Worm (Caenorhabditis elegans) whole organism, midembryonic: ENCODE measurements around the gene srh-172.

Experiments used
- T22C8.4 ChIP-seq: fragments of 200-800 bp; sonication (Bioruptor generic); IDR thresholded peaks from 2 replicates; pipeline ENCODE4 v1.3.6; 2022; ENCODE audit warnings: missing genetic modification characterization, missing compliant biosample characterization
- cog-1 ChIP-seq: sonication (generic microtip); optimal IDR thresholded peaks from 2 replicates; lab custom pipeline; 2016; ENCODE audit warnings: missing genetic modification characterization, missing compliant biosample characterization
- flt-1 ChIP-seq: fragments of 200-800 bp; sonication (Bioruptor generic); IDR thresholded peaks from 2 replicates; pipeline ENCODE4 v1.3.6; 2022; ENCODE audit warnings: missing genetic modification characterization, missing compliant biosample characterization
- klf-2 ChIP-seq: fragments of 200-800 bp; sonication (Bioruptor generic); conservative IDR thresholded peaks from 2 replicates; pipeline ENCODE4 v1.3.6; 2022; ENCODE audit warnings: missing genetic modification reagents, missing genetic modification characterization, missing compliant biosample characterization
- med-1 ChIP-seq: sonication (generic microtip); optimal IDR thresholded peaks from 2 replicates; lab custom pipeline; 2017; ENCODE audit warnings: missing genetic modification characterization, mild to moderate bottlenecking, missing compliant biosample characterization, antibody characterized with exemption, missing genetic modification reagents; ENCODE audit not compliant: insufficient read depth
- ref-1 ChIP-seq: fragments of 200-800 bp; sonication (Bioruptor generic); conservative IDR thresholded peaks from 2 replicates; pipeline ENCODE4 v1.3.6; 2022; ENCODE audit warnings: missing genetic modification reagents, missing genetic modification characterization, missing compliant biosample characterization
- tab-1 ChIP-seq: fragments of 200-800 bp; sonication (Bioruptor generic); IDR thresholded peaks from 2 replicates; pipeline ENCODE4 v1.3.6; 2022; ENCODE audit warnings: missing genetic modification characterization, missing compliant biosample characterization
- ztf-23 ChIP-seq: fragments of 200-800 bp; sonication (Bioruptor generic); IDR thresholded peaks from 2 replicates; pipeline ENCODE4 v1.3.6; 2022; ENCODE audit warnings: missing genetic modification reagents, missing genetic modification characterization, missing compliant biosample characterization
- ztf-29 ChIP-seq: fragments of 200-800 bp; sonication (Bioruptor generic); IDR thresholded peaks from 2 replicates; pipeline ENCODE4 v1.3.6; 2022; ENCODE audit warnings: missing genetic modification reagents, missing genetic modification characterization, missing compliant biosample characterization

The srh-172 gene

DNA sequence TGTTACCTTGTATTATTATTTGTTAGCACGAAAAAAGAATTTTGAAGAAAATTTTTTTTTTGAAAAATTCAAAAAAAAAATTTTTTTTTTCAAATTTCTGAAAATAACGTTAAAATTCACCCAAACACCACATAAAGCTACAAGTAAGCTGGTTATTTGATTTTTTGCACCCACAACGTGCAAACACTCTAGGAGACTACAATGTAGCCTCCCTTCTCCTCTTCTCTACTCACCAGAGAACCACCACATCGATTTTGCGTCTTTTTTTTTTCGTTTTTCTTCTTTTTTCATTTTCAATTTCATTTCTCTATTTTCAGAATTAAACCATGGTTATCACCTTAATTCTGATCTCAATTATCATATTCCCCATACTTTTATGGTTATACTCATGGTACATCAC, 3.7 kb upstream of the srh-172 start, which contains the start of gene abhd-3.1:
abhd-3.1 (plus strand) TSS at position 318 of the 400 bp plus-strand sequence.
- TF ChIP-seq ztf-23 (GFP tag; lab: Robert Waterston, UW) (no peak), flt-1 (GFP tag; lab: Robert Waterston, UW) (no peak), cog-1 (no peak), tab-1 (GFP tag; lab: Robert Waterston, UW) (no peak), med-1 (GFP tag; lab: Kevin White, UChicago) (no peak), T22C8.4 (GFP tag; lab: Robert Waterston, UW) (no peak), ztf-29 (no peak), klf-2 (GFP tag; lab: Robert Waterston, UW) (no peak), ref-1 (no peak)

DNA sequence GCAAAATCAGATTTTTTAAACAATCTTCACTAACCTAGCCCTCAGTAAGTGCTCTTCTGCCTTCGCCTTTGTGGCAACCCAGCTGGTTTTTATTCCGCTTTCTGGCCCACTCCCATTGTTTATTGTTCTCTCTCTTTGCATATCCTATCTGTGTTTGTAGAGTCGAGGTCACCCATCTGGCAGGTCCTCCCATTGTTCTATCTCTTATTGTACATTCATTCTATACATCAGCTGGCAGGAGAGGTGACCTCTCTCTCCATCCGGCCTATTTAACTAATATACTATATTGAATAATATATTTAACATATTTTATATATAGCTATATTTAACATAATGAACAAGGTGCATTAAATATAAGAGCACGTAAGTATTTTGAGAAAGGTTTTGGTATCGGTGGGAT, 3.1 kb downstream of the srh-172 start:
- no peak for TF ChIP-seq tab-1 (GFP tag; lab: Robert Waterston, UW)
- no peak for TF ChIP-seq T22C8.4 (GFP tag; lab: Robert Waterston, UW)
- TF ChIP-seq ref-1 = no peak
- no peak for TF ChIP-seq flt-1 (GFP tag; lab: Robert Waterston, UW)
- no peak for TF ChIP-seq cog-1
- TF ChIP-seq ztf-29 = no peak
- TF ChIP-seq klf-2 (GFP tag; lab: Robert Waterston, UW) = no peak
- no peak for TF ChIP-seq med-1 (GFP tag; lab: Kevin White, UChicago)
- TF ChIP-seq ztf-23 (GFP tag; lab: Robert Waterston, UW) = no peak

DNA sequence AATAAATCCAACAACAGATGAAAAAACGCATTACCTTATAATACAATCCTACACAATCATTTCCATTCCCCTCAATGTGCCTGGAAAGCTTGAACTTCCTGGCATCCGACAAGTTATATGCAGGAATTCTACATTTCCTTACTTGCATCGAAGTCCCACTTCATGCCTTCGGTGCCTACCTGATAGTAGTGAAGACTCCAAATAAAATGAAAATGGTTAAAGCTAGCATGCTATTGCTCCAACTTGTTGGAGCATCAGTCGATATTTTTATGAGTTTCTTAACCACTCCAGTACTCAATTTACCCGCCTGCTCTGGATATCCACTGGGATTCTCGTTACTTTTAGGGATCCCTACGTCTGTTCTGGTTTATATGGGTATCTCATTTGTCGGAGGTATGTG, 6.8 kb downstream of the srh-172 start, which contains the start of gene srh-171:
srh-171 (plus strand) TSS at position 75 of the 400 bp plus-strand sequence.
- TF ChIP-seq klf-2 (GFP tag; lab: Robert Waterston, UW) (no peak), tab-1 (GFP tag; lab: Robert Waterston, UW) (no peak), med-1 (GFP tag; lab: Kevin White, UChicago) (no peak), ztf-29 (no peak), ztf-23 (GFP tag; lab: Robert Waterston, UW) (no peak), T22C8.4 (GFP tag; lab: Robert Waterston, UW) (no peak), cog-1 (no peak), flt-1 (GFP tag; lab: Robert Waterston, UW) (no peak)

DNA sequence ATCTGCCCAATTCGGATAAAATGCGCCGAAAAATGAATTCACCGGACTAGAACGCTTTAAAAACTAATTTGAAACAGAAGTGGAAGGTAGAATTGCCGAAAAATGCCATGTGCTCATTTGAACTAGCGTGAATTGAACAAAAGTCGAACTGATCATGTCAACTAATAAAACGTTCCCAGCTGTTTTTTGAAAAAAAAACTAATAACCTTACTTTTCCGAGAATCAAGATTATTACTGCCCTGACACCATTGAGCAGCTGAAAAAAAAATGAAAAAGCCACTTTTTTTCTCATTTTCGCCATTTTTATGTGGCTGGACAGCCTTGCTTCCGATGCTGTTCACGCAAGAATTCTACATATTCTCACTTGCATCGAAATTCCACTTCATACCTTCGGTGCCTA, 14.1 kb downstream of the srh-172 start, which contains the start of gene srh-173:
srh-173 (plus strand) TSS at position 301 of the 400 bp plus-strand sequence.
- TF ChIP-seq ref-1 = no peak
- TF ChIP-seq T22C8.4 (GFP tag; lab: Robert Waterston, UW) = no peak
- no peak for TF ChIP-seq ztf-29
- TF ChIP-seq tab-1 (GFP tag; lab: Robert Waterston, UW) = no peak
- TF ChIP-seq cog-1 = no peak
- TF ChIP-seq klf-2 (GFP tag; lab: Robert Waterston, UW) = no peak
- no peak for TF ChIP-seq med-1 (GFP tag; lab: Kevin White, UChicago)
- TF ChIP-seq ztf-23 (GFP tag; lab: Robert Waterston, UW) = no peak
- no peak for TF ChIP-seq flt-1 (GFP tag; lab: Robert Waterston, UW)

DNA sequence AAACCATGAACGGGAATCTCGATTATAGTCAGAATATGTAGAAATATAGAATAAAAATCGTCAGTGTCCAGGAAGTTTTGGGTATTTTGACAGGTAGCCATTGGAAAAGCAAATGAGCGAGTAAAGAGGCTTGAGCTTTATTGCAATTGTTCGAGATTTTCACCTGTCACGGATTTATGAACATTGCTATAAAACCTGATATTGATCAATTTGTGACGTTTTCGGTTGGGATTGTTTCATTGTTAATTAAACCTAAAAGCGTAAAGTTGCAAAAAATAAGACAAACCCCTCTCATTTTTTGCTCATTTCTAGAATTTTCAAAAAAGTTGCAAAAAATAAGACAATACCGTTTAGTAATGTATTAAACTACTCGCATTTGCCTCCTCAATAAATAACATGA, 19.4 kb downstream of the srh-172 start, which contains the start of gene srh-183:
srh-183 (minus strand) TSS at position 101 of the 400 bp plus-strand sequence.
- no peak for TF ChIP-seq flt-1 (GFP tag; lab: Robert Waterston, UW)

DNA sequence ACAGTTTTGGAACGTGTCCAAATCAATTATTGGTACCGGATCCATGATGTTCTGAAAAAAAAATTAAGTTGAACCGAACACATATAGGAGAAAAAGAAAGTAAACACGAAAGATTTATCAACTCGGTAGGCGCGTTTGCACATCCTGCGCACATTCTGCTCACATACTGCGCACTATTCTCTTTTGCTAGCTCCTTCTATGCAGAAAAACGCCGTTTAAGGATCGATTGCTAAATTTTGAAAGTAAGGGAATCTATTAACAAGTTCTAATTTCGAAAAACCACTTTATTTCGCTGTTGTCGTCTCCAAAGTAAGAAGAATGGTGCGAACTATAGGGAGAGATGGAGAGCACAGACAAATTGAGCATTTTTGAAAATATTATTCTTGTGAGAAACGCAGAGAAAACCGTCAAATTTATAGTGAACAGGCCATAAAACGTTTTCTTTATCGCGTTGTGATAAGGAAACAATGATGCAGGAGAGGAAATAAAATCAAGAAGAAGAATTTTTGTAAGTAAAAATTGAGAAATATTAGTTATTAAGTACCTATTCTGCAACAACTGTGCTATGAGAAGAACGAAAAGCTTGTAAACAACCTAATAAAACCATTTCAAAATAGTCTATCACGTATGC, 23.1 kb downstream of the srh-172 start, which contains the start of gene Y60A3A.24:
Y60A3A.24 (minus strand) TSS at position 51 of the 631 bp plus-strand sequence.
- TF ChIP-seq klf-2 (GFP tag; lab: Robert Waterston, UW) (no peak), T22C8.4 (GFP tag; lab: Robert Waterston, UW) (no peak)

DNA sequence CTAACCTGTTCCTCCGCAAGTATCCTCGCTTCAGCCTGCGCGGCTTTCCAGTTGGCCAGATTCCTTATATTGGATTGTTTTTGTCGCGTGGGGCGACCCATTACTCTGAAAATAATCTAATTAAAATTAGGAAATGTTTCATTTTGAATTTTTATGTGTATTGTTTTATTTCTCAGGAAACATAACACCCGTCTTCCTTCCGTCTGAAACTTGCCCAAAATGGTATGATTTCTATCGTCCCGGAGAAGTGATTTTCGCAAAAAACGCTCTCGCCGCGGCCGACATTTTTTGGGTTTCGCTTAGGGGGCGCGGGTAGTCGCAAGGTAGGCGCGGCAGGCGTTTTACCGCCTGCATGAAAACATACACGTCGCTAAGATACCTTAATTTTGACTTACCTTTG, 27.4 kb downstream of the srh-172 start, which contains the start of gene clec-260:
clec-260 (minus strand) TSS at position 101 of the 400 bp plus-strand sequence.
- TF ChIP-seq ref-1 (no peak), tab-1 (GFP tag; lab: Robert Waterston, UW) (no peak), cog-1 (no peak), klf-2 (GFP tag; lab: Robert Waterston, UW) (no peak), flt-1 (GFP tag; lab: Robert Waterston, UW) (no peak), ztf-23 (GFP tag; lab: Robert Waterston, UW) (no peak), ztf-29 (no peak), T22C8.4 (GFP tag; lab: Robert Waterston, UW) (no peak), med-1 (GFP tag; lab: Kevin White, UChicago) (no peak)

DNA sequence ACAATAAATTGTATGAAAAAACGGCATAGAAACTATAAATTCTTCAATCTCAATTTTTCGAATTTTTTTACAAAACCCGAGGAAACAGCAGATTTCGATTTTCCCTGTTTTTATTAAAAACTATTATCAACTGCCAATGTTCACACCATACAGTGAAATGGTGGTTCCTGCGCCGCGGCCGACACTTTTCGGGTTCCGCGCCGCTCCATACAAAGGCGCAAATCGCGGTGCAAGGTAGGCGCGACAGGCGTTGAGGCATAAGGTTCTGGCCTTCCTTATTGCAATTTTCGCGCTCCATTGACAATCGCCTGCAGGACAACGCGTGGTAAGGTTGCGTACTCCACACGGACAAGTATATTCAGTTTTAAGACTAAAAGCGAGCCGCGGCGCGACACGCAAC, 27.9 kb downstream of the srh-172 start:
- no peak for TF ChIP-seq tab-1 (GFP tag; lab: Robert Waterston, UW)
- no peak for TF ChIP-seq flt-1 (GFP tag; lab: Robert Waterston, UW)
- no peak for TF ChIP-seq med-1 (GFP tag; lab: Kevin White, UChicago)
- TF ChIP-seq cog-1 = no peak
- TF ChIP-seq klf-2 (GFP tag; lab: Robert Waterston, UW) = no peak
- TF ChIP-seq ztf-23 (GFP tag; lab: Robert Waterston, UW) = no peak
- TF ChIP-seq ref-1 = no peak
- TF ChIP-seq ztf-29 = no peak
- no peak for TF ChIP-seq T22C8.4 (GFP tag; lab: Robert Waterston, UW)

DNA sequence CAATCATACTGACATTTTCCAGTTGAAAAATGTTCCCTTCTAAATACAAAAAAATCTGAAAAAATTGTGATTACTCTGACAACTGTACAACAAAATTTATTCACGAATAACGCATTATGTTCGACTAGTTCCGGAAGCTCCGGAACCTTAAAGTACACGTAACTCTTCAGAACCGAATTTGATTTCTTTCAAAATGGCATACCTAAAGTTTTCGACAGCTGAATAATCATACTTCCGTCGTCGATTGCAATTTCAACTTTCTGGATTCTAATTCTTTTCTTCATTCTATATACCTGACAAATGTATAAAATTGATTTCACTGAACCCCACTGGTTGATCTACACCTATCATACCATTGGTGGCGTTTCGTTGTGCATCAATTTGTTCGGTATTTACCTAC, 28.8 kb downstream of the srh-172 start, which contains the start of gene sri-67:
sri-67 (plus strand) TSS at position 301 of the 400 bp plus-strand sequence.
- TF ChIP-seq ztf-23 (GFP tag; lab: Robert Waterston, UW) (no peak), ref-1 (no peak), ztf-29 (no peak), med-1 (GFP tag; lab: Kevin White, UChicago) (no peak), tab-1 (GFP tag; lab: Robert Waterston, UW) (no peak), klf-2 (GFP tag; lab: Robert Waterston, UW) (no peak), flt-1 (GFP tag; lab: Robert Waterston, UW) (no peak), cog-1 (no peak), T22C8.4 (GFP tag; lab: Robert Waterston, UW) (no peak)
